Worm (Caenorhabditis elegans) whole organism, L4 larva: Measurements from ENCODE around the gene F54F2.9.

Experiments used
- F10B5.3 ChIP-seq: sonication (generic microtip); optimal IDR thresholded peaks from 2 replicates; lab custom pipeline; 2016; ENCODE audit warnings: mild to moderate bottlenecking, missing genetic modification characterization, missing compliant biosample characterization
- F26F4.8 ChIP-seq: fragments of 200-800 bp; sonication (Bioruptor generic); conservative IDR thresholded peaks from 2 replicates; pipeline ENCODE4 v1.3.6; 2022; ENCODE audit warnings: missing genetic modification characterization, missing compliant biosample characterization
- F37D6.2 ChIP-seq: sonication (generic microtip); optimal IDR thresholded peaks from 2 replicates; lab custom pipeline; 2016; ENCODE audit warnings: mild to moderate bottlenecking, missing genetic modification characterization, missing compliant biosample characterization
- F49E8.2 ChIP-seq: sonication (generic microtip); optimal IDR thresholded peaks from 2 replicates; lab custom pipeline; 2016; ENCODE audit warnings: missing compliant biosample characterization, mild to moderate bottlenecking, missing genetic modification characterization, borderline replicate concordance
- T26A8.4 ChIP-seq: fragments of 200-800 bp; sonication (Bioruptor generic); IDR thresholded peaks from 2 replicates; pipeline ENCODE4 v1.3.6; 2022; ENCODE audit warnings: missing genetic modification characterization, missing compliant biosample characterization
- ZK337.2 ChIP-seq: fragments of 200-800 bp; sonication (Bioruptor generic); IDR thresholded peaks from 2 replicates; pipeline ENCODE4 v1.3.6; 2022; ENCODE audit warnings: missing genetic modification reagents, missing genetic modification characterization, missing compliant biosample characterization
- aha-1 ChIP-seq: fragments of 150-350 bp; peaks from one replicate; lab custom pipeline; 2014; ENCODE audit warnings: missing biosample characterization, missing genetic modification characterization
- ama-1 ChIP-seq: fragments of 150-350 bp; optimal IDR thresholded peaks from 2 replicates; lab custom pipeline; 2014; ENCODE audit warnings: inconsistent platforms, mixed read lengths
- arid-1 ChIP-seq: fragments of 200-800 bp; sonication (Bioruptor generic); conservative IDR thresholded peaks from 2 replicates; pipeline ENCODE4 v1.3.6; 2022; ENCODE audit warnings: missing genetic modification reagents, missing genetic modification characterization, missing compliant biosample characterization
- attf-4 ChIP-seq: sonication (generic microtip); optimal IDR thresholded peaks from 3 replicates; lab custom pipeline; 2017; ENCODE audit warnings: missing biosample characterization, missing genetic modification characterization
- ceh-82 ChIP-seq: sonication (generic microtip); optimal IDR thresholded peaks from 2 replicates; lab custom pipeline; 2017; ENCODE audit warnings: missing biosample characterization, missing genetic modification characterization
- ces-1 ChIP-seq: fragments of 150-350 bp; sonication (generic microtip); optimal IDR thresholded peaks from 4 replicates; lab custom pipeline; 2014; ENCODE audit warnings: missing biosample characterization, missing genetic modification reagents, missing genetic modification characterization
- ctbp-1 ChIP-seq: fragments of 200-800 bp; sonication (Bioruptor generic); IDR thresholded peaks from 2 replicates; pipeline ENCODE4 v1.3.6; 2022; ENCODE audit warnings: missing genetic modification reagents, missing genetic modification characterization, missing compliant biosample characterization
- daf-16 ChIP-seq, 3 experiments: sonication (generic microtip); optimal IDR thresholded peaks; 2 replicates each; lab custom pipeline; 2016 to 2017; ENCODE audit warnings: missing genetic modification characterization in 3 of 3, missing genetic modification reagents in 3 of 3, mild to moderate bottlenecking in 2 of 3, missing compliant biosample characterization in 2 of 3, missing biosample characterization in 1 of 3, moderate library complexity in 1 of 3
- daf-19 ChIP-seq: fragments of 200-800 bp; sonication (Bioruptor generic); conservative IDR thresholded peaks from 2 replicates; pipeline ENCODE4 v1.3.6; 2022; ENCODE audit warnings: missing genetic modification characterization, missing compliant biosample characterization
- dmd-6 ChIP-seq: fragments of 200-800 bp; sonication (Bioruptor generic); IDR thresholded peaks from 2 replicates; pipeline ENCODE4 v1.3.6; 2022; ENCODE audit warnings: missing genetic modification reagents, missing genetic modification characterization, missing compliant biosample characterization
- dmd-8 ChIP-seq: fragments of 200-800 bp; sonication (Bioruptor generic); IDR thresholded peaks from 2 replicates; pipeline ENCODE4 v1.3.6; 2022; ENCODE audit warnings: missing genetic modification characterization, missing compliant biosample characterization
- dpl-1 ChIP-seq: fragments of 150-350 bp; optimal IDR thresholded peaks from 2 replicates; lab custom pipeline; 2014; ENCODE audit warnings: missing biosample characterization, missing genetic modification reagents, missing genetic modification characterization
- duxl-1 ChIP-seq: sonication (generic microtip); optimal IDR thresholded peaks from 2 replicates; lab custom pipeline; 2016; ENCODE audit warnings: mild to moderate bottlenecking, missing genetic modification characterization, moderate library complexity, missing compliant biosample characterization; ENCODE audit not compliant: poor library complexity
- dve-1 ChIP-seq: sonication (generic microtip); optimal IDR thresholded peaks from 2 replicates; lab custom pipeline; 2017; ENCODE audit warnings: antibody characterized with exemption, mild to moderate bottlenecking, missing genetic modification characterization, missing compliant biosample characterization; ENCODE audit not compliant: insufficient read depth
- egl-43 ChIP-seq: fragments of 200-800 bp; sonication (Bioruptor generic); IDR thresholded peaks from 2 replicates; pipeline ENCODE4 v1.3.6; 2022; ENCODE audit warnings: missing genetic modification reagents, missing genetic modification characterization, missing compliant biosample characterization
- fkh-10 ChIP-seq: fragments of 150-350 bp; optimal IDR thresholded peaks from 2 replicates; lab custom pipeline; 2014; ENCODE audit warnings: missing biosample characterization, missing genetic modification reagents, missing genetic modification characterization
- hlh-11 ChIP-seq: fragments of 200-800 bp; sonication (Bioruptor generic); optimal IDR thresholded peaks from 2 replicates; lab custom pipeline; 2018; ENCODE audit warnings: mild to moderate bottlenecking, missing genetic modification characterization, missing compliant biosample characterization
- hlh-30 ChIP-seq: sonication (generic microtip); optimal IDR thresholded peaks from 2 replicates; lab custom pipeline; 2017; ENCODE audit warnings: antibody characterized with exemption, mild to moderate bottlenecking, missing genetic modification characterization, missing compliant biosample characterization; ENCODE audit not compliant: insufficient read depth
- jun-1 ChIP-seq: fragments of 150-350 bp; optimal IDR thresholded peaks from 2 replicates; lab custom pipeline; 2014; ENCODE audit warnings: missing biosample characterization, missing genetic modification reagents, missing genetic modification characterization
- lin-1 ChIP-seq: fragments of 200-800 bp; sonication (Bioruptor generic); IDR thresholded peaks from 2 replicates; pipeline ENCODE4 v1.3.6; 2022; ENCODE audit warnings: missing genetic modification reagents, missing genetic modification characterization, missing compliant biosample characterization
- lin-15B ChIP-seq: fragments of 150-350 bp; sonication (generic microtip); optimal IDR thresholded peaks from 3 replicates; lab custom pipeline; 2014; ENCODE audit warnings: missing biosample characterization, missing genetic modification characterization
- lin-39 ChIP-seq: fragments of 150-350 bp; optimal IDR thresholded peaks from 2 replicates; lab custom pipeline; 2014; ENCODE audit warnings: missing biosample characterization, missing genetic modification reagents, missing genetic modification characterization
- madf-5 ChIP-seq, 2 experiments: fragments of 200-800 bp; sonication (Bioruptor generic); IDR thresholded peaks; 2 replicates each; pipeline ENCODE4 v1.3.6; 2022; ENCODE audit warnings: missing compliant biosample characterization in 2 of 2, missing genetic modification characterization in 2 of 2
- madf-9 ChIP-seq: fragments of 200-800 bp; sonication (Bioruptor generic); conservative IDR thresholded peaks from 2 replicates; pipeline ENCODE4 v1.3.6; 2022; ENCODE audit warnings: missing genetic modification reagents, missing genetic modification characterization, missing compliant biosample characterization
- mdl-1 ChIP-seq, 2 experiments: fragments of 150-350 bp in 1 of 2; sonication (generic microtip) in 1 of 2; optimal IDR thresholded peaks; 2 replicates each; lab custom pipeline; 2014 to 2017; ENCODE audit warnings: missing biosample characterization in 2 of 2, missing genetic modification characterization in 2 of 2
- mdt-29 ChIP-seq: fragments of 200-800 bp; sonication (Bioruptor generic); IDR thresholded peaks from 2 replicates; pipeline ENCODE4 v1.3.6; 2022; ENCODE audit warnings: missing genetic modification reagents, missing genetic modification characterization, missing compliant biosample characterization
- mep-1 ChIP-seq: fragments of 150-350 bp; sonication (generic microtip); optimal IDR thresholded peaks from 3 replicates; lab custom pipeline; 2014; ENCODE audit warnings: missing biosample characterization, missing genetic modification characterization
- mes-2 ChIP-seq: sonication (generic microtip); optimal IDR thresholded peaks from 2 replicates; lab custom pipeline; 2016; ENCODE audit warnings: missing genotype, mild to moderate bottlenecking, missing genetic modification characterization, missing compliant biosample characterization; ENCODE audit not compliant: poor library complexity, severe bottlenecking
- mxl-2 ChIP-seq: fragments of 200-800 bp; sonication (Bioruptor generic); conservative IDR thresholded peaks from 2 replicates; pipeline ENCODE4 v1.3.6; 2022; ENCODE audit warnings: missing genetic modification reagents, missing genetic modification characterization, missing compliant biosample characterization
- mxl-3 ChIP-seq: fragments of 200-800 bp; sonication (Bioruptor generic); optimal IDR thresholded peaks from 2 replicates; lab custom pipeline; 2018; ENCODE audit warnings: mild to moderate bottlenecking, missing genetic modification characterization, missing compliant biosample characterization
- nhr-102 ChIP-seq: sonication (generic microtip); optimal IDR thresholded peaks from 2 replicates; lab custom pipeline; 2016; ENCODE audit warnings: mild to moderate bottlenecking, missing genetic modification characterization, moderate library complexity, missing compliant biosample characterization
- nhr-25 ChIP-seq: sonication (generic microtip); optimal IDR thresholded peaks from 2 replicates; lab custom pipeline; 2017; ENCODE audit warnings: missing genetic modification characterization, mild to moderate bottlenecking, missing compliant biosample characterization, antibody characterized with exemption, moderate library complexity, borderline replicate concordance; ENCODE audit not compliant: insufficient read depth
- nhr-42 ChIP-seq: fragments of 200-800 bp; sonication (Bioruptor generic); IDR thresholded peaks from 2 replicates; pipeline ENCODE4 v1.3.6; 2022; ENCODE audit warnings: missing genetic modification characterization, missing compliant biosample characterization
- nhr-76 ChIP-seq: fragments of 150-350 bp; optimal IDR thresholded peaks from 2 replicates; lab custom pipeline; 2014; ENCODE audit warnings: missing biosample characterization, missing genetic modification characterization
- nhr-77 ChIP-seq: fragments of 150-350 bp; optimal IDR thresholded peaks from 2 replicates; lab custom pipeline; 2014; ENCODE audit warnings: missing biosample characterization, missing genetic modification characterization
- pha-4 ChIP-seq, 2 experiments: fragments of 150-350 bp in 1 of 2; fragments of 200-800 bp in 1 of 2; sonication (Bioruptor generic) in 1 of 2; IDR thresholded peaks in 1 of 2; optimal IDR thresholded peaks in 1 of 2; 2 replicates each; pipeline versions ENCODE4 v1.3.6 to Lab custom; 2014 to 2022; ENCODE audit warnings: missing genetic modification characterization in 2 of 2, missing genetic modification reagents in 2 of 2, missing biosample characterization in 1 of 2, missing compliant biosample characterization in 1 of 2
- set-16 ChIP-seq: fragments of 200-800 bp; sonication (Bioruptor generic); IDR thresholded peaks from 2 replicates; pipeline ENCODE4 v1.3.6; 2022; ENCODE audit warnings: missing genetic modification reagents, missing genetic modification characterization, missing compliant biosample characterization
- snpc-1.2 ChIP-seq: fragments of 200-800 bp; sonication (Bioruptor generic); IDR thresholded peaks from 2 replicates; pipeline ENCODE4 v1.3.6; 2022; ENCODE audit warnings: missing genetic modification reagents, missing genetic modification characterization, missing compliant biosample characterization
- unc-39 ChIP-seq: sonication (generic microtip); optimal IDR thresholded peaks from 2 replicates; lab custom pipeline; 2017; ENCODE audit warnings: missing biosample characterization, missing genetic modification characterization
- vab-7 ChIP-seq: fragments of 200-800 bp; sonication (Bioruptor generic); IDR thresholded peaks from 2 replicates; pipeline ENCODE4 v1.3.6; 2022; ENCODE audit warnings: missing genetic modification reagents, missing genetic modification characterization, missing compliant biosample characterization
- zag-1 ChIP-seq: fragments of 150-350 bp; optimal IDR thresholded peaks from 2 replicates; lab custom pipeline; 2014; ENCODE audit warnings: missing biosample characterization, missing genetic modification characterization
- zfp-2 ChIP-seq: sonication (generic microtip); optimal IDR thresholded peaks from 2 replicates; lab custom pipeline; 2016; ENCODE audit warnings: mild to moderate bottlenecking, missing genetic modification characterization, missing compliant biosample characterization
- zip-2 ChIP-seq: fragments of 150-350 bp; optimal IDR thresholded peaks from 2 replicates; lab custom pipeline; 2014; ENCODE audit warnings: missing biosample characterization, missing genetic modification characterization
- ztf-11 ChIP-seq: fragments of 150-350 bp; optimal IDR thresholded peaks from 2 replicates; lab custom pipeline; 2014; ENCODE audit warnings: missing biosample characterization, missing genetic modification characterization

F54F2.9 gene

ce11 chrIII:8794793-8795192 is 32.2 kb downstream of the F54F2.9 start (continued):
- TF ChIP-seq mep-1 (tag; lab: Kevin White, UChicago) = peak; percentile 85
- TF ChIP-seq F26F4.8 (GFP tag; lab: Robert Waterston, UW) = no peak
- peak; percentile 49; the same call in 1 of the 2 replicates for TF ChIP-seq lin-1 (GFP tag; lab: Robert Waterston, UW)
- no peak for TF ChIP-seq daf-16 (GFP tag; optimal IDR thresholded peaks at IDR 0.05; lab: Kevin White, UChicago)
- peak; percentile 53 for TF ChIP-seq daf-16 (tag; optimal IDR thresholded peaks at IDR 0.05; lab: Kevin White, UChicago)
- TF ChIP-seq jun-1 = peak; percentile 28
- TF ChIP-seq nhr-77 (tag; lab: Kevin White, UChicago) = peak; percentile 12
- TF ChIP-seq lin-39 (tag; lab: Kevin White, UChicago) = no peak
- no peak; the same call in 1 of the 2 replicates for TF ChIP-seq set-16 (GFP tag; lab: Robert Waterston, UW)
- no peak for TF ChIP-seq lin-15B (tag; lab: Kevin White, UChicago)
- TF ChIP-seq mxl-3 = peak; percentile 88
- peak; percentile 16 for TF ChIP-seq F10B5.3 (tag; lab: Kevin White, UChicago)
- no peak for TF ChIP-seq madf-5 (GFP tag; IDR thresholded peaks at IDR 0.05; lab: Robert Waterston, UW)
- peak; percentile 77 for TF ChIP-seq dve-1 (tag; lab: Kevin White, UChicago)
- TF ChIP-seq fkh-10 = no peak
- TF ChIP-seq duxl-1 (tag; lab: Kevin White, UChicago) = peak; percentile 30
- peak; percentile 58; the same call in 1 of the 2 replicates for TF ChIP-seq pha-4 (GFP tag; IDR thresholded peaks at IDR 0.05; lab: Robert Waterston, UW)
- peak; percentile 91 for TF ChIP-seq pha-4 (tag; optimal IDR thresholded peaks at IDR 0.05; lab: Kevin White, UChicago)
- TF ChIP-seq vab-7 (GFP tag; lab: Robert Waterston, UW) = 0 out of 2 replicates have a peak, but pooled peaks have one; percentile 38
- TF ChIP-seq T26A8.4 = peak; percentile 85
- peak; percentile 69 for TF ChIP-seq arid-1 (GFP tag; lab: Robert Waterston, UW)
- TF ChIP-seq ztf-11 (tag; lab: Kevin White, UChicago) = no peak
- TF ChIP-seq egl-43 (GFP tag; lab: Robert Waterston, UW) = peak; percentile 80
- peak; percentile 89 for TF ChIP-seq nhr-25
- no peak for TF ChIP-seq F37D6.2 (tag; lab: Kevin White, UChicago)
- no peak for TF ChIP-seq F49E8.2 (tag; lab: Kevin White, UChicago)
- TF ChIP-seq unc-39 (tag; lab: Kevin White, UChicago) = no peak
- no peak for TF ChIP-seq zag-1 (tag; lab: Kevin White, UChicago)
- peak; percentile 76 for TF ChIP-seq mes-2
- no peak for TF ChIP-seq ama-1 (lab: Kevin White, UChicago)
- no peak for TF ChIP-seq nhr-42 (GFP tag; lab: Robert Waterston, UW)
- TF ChIP-seq nhr-102 (tag; lab: Kevin White, UChicago) = peak; percentile 48
- TF ChIP-seq dpl-1 (GFP tag; lab: Kevin White, UChicago) = peak; percentile 47
- no peak for TF ChIP-seq attf-4 (tag; lab: Kevin White, UChicago)
- peak; percentile 95 for TF ChIP-seq hlh-11 (tag; lab: Kevin White, UChicago)
- TF ChIP-seq madf-9 = peak; percentile 52; the same call in 1 of the 2 replicates
- TF ChIP-seq ceh-82 (tag; lab: Kevin White, UChicago) = no peak
- peak; percentile 83 for TF ChIP-seq dmd-6 (GFP tag; lab: Robert Waterston, UW)
- TF ChIP-seq zip-2 = no peak
- no peak for TF ChIP-seq daf-19 (GFP tag; lab: Robert Waterston, UW)
- TF ChIP-seq zfp-2 = no peak
- no peak for TF ChIP-seq snpc-1.2 (GFP tag; lab: Robert Waterston, UW)
- no peak for TF ChIP-seq nhr-76
- TF ChIP-seq ces-1 (GFP tag; lab: Kevin White, UChicago) = no peak
- peak; percentile 79 for TF ChIP-seq hlh-30 (tag; lab: Kevin White, UChicago)
- no peak for TF ChIP-seq mdt-29 (GFP tag; lab: Robert Waterston, UW)
- TF ChIP-seq ctbp-1 (GFP tag; lab: Robert Waterston, UW) = peak; percentile 71; the same call in 1 of the 2 replicates
- no peak for TF ChIP-seq mxl-2 (GFP tag; lab: Robert Waterston, UW)
- TF ChIP-seq aha-1 (tag; lab: Kevin White, UChicago) = peak; percentile 93
- TF ChIP-seq ZK337.2 = no peak
- TF ChIP-seq dmd-8 (GFP tag; lab: Robert Waterston, UW) = no peak
- TF ChIP-seq mdl-1 (tag; optimal IDR thresholded peaks at IDR 0.05; lab: Kevin White, UChicago) = peak; percentile 38 to 80
